Fruit fly (Drosophila melanogaster): Measurements from ENCODE around the gene CG11892.

dm6 chr3R:25239880-25240279 lies 41.5 kb upstream of the CG11892 start, which contains the start of gene to:
- TF ChIP-seq CG5204 (GFP tag; optimal IDR thresholded peaks at IDR 0.05): no peak
- no peak for TF ChIP-seq Hr96 (GFP tag; optimal IDR thresholded peaks at IDR 0.05)
- TF ChIP-seq tj (GFP tag; optimal IDR thresholded peaks at IDR 0.05): no peak
- no peak for TF ChIP-seq CG11617 (GFP tag; optimal IDR thresholded peaks at IDR 0.05)
- no peak for TF ChIP-seq cic (GFP tag; optimal IDR thresholded peaks at IDR 0.05)
- no peak for TF ChIP-seq toe (GFP tag; optimal IDR thresholded peaks at IDR 0.05)
- no peak for TF ChIP-seq cnc (optimal IDR thresholded peaks at IDR 0.05)
- no peak for TF ChIP-seq Crg-1 (GFP tag; optimal IDR thresholded peaks at IDR 0.05)
- TF ChIP-seq kay (GFP tag; ENCODE audit: borderline replicate concordance): no peak
- no peak for TF ChIP-seq CG14711 (tag; optimal IDR thresholded peaks at IDR 0.05)
- TF ChIP-seq ovo (GFP tag; optimal IDR thresholded peaks at IDR 0.05): no peak

Data from whole organism, adult.